Worm (Caenorhabditis elegans) whole organism, early embryonic: ENCODE results near the gene F22F1.3.

Experiments
- B0310.2 ChIP-seq: sonication (generic microtip); optimal IDR thresholded peaks from 2 replicates; lab custom pipeline; 2016; ENCODE audit warnings: mild to moderate bottlenecking, missing genetic modification characterization, missing compliant biosample characterization
- F13C5.2 ChIP-seq: sonication (generic microtip); optimal IDR thresholded peaks from 2 replicates; lab custom pipeline; 2017; ENCODE audit warnings: mild to moderate bottlenecking, missing genetic modification characterization, inconsistent platforms, missing compliant biosample characterization
- aly-1 ChIP-seq: sonication (generic microtip); optimal IDR thresholded peaks from 2 replicates; lab custom pipeline; 2016; ENCODE audit warnings: missing genetic modification characterization, missing compliant biosample characterization
- ama-1 ChIP-seq: fragments of 150-350 bp; optimal IDR thresholded peaks from 2 replicates; lab custom pipeline; 2014
- ceh-13 ChIP-seq: fragments of 200-800 bp; sonication (Bioruptor generic); optimal IDR thresholded peaks from 2 replicates; lab custom pipeline; 2018; ENCODE audit warnings: mild to moderate bottlenecking, missing genetic modification characterization, missing compliant biosample characterization
- ceh-36 ChIP-seq: sonication (generic microtip); optimal IDR thresholded peaks from 2 replicates; lab custom pipeline; 2016; ENCODE audit warnings: missing genetic modification characterization, inconsistent platforms, missing compliant biosample characterization
- ets-7 ChIP-seq: sonication (generic microtip); optimal IDR thresholded peaks from 2 replicates; lab custom pipeline; 2016; ENCODE audit warnings: missing genotype, missing genetic modification characterization, missing compliant biosample characterization
- flt-1 ChIP-seq: fragments of 200-800 bp; sonication (Bioruptor generic); IDR thresholded peaks from 2 replicates; pipeline ENCODE4 v1.3.6; 2022; ENCODE audit warnings: missing genetic modification characterization, missing compliant biosample characterization
- hmbx-1 ChIP-seq: sonication (generic microtip); optimal IDR thresholded peaks from 2 replicates; lab custom pipeline; 2016; ENCODE audit warnings: mild to moderate bottlenecking, missing genetic modification characterization, missing compliant biosample characterization
- hmg-4 ChIP-seq: fragments of 200-800 bp; sonication (Bioruptor generic); optimal IDR thresholded peaks from 2 replicates; lab custom pipeline; 2018; ENCODE audit warnings: mild to moderate bottlenecking, missing genetic modification characterization, missing compliant biosample characterization
- hnd-1 ChIP-seq: sonication (generic microtip); optimal IDR thresholded peaks from 2 replicates; lab custom pipeline; 2016; ENCODE audit warnings: missing genetic modification characterization, missing compliant biosample characterization
- pes-1 ChIP-seq: fragments of 200-800 bp; sonication (Bioruptor generic); IDR thresholded peaks from 2 replicates; pipeline ENCODE4 v1.3.6; 2022; ENCODE audit warnings: missing genetic modification reagents, missing genetic modification characterization, missing compliant biosample characterization
- scrt-1 ChIP-seq: fragments of 200-800 bp; sonication (Bioruptor generic); IDR thresholded peaks from 2 replicates; pipeline ENCODE4 v1.3.6; 2022; ENCODE audit warnings: missing genetic modification characterization, missing compliant biosample characterization
- sea-1 ChIP-seq: fragments of 200-800 bp; sonication (Bioruptor generic); conservative IDR thresholded peaks from 2 replicates; pipeline ENCODE4 v1.3.6; 2022; ENCODE audit warnings: missing genetic modification characterization, missing compliant biosample characterization
- tbx-11 ChIP-seq: fragments of 200-800 bp; sonication (Bioruptor generic); IDR thresholded peaks from 2 replicates; pipeline ENCODE4 v1.3.6; 2022; ENCODE audit warnings: missing genetic modification characterization, missing compliant biosample characterization
- tbx-37 ChIP-seq: fragments of 200-800 bp; sonication (Bioruptor generic); conservative IDR thresholded peaks from 2 replicates; pipeline ENCODE4 v1.3.6; 2022; ENCODE audit warnings: missing genetic modification reagents, missing genetic modification characterization, missing compliant biosample characterization
- tra-4 ChIP-seq: sonication (generic microtip); optimal IDR thresholded peaks from 2 replicates; lab custom pipeline; 2017; ENCODE audit warnings: missing genetic modification characterization, missing compliant biosample characterization

F22F1.3 gene

DNA sequence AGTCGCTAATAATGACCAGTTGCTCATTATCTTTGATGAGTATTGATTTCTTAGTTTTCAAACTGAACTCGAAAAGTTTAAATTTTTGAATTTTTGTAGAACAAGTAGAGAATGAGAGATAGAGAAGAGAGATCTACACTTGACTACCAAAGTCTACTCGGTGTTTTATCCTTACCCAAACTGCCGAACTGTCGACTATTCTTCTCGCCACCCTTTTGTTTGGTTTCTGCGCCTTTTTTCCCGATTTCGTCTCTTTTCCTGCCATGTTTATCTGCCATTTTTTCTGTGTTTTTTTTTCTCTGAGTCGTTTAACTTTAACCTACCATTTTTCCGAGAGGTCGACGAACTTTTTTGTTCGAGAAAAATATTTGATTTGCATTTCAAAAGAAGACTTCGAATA lies 39.7 kb downstream of the F22F1.3 start, which contains the start of gene C02B8.12:
C02B8.12 (minus strand) TSS at position 175 of the 400 bp plus-strand sequence.
- no peak for TF ChIP-seq tbx-11 (GFP tag; lab: Robert Waterston, UW)
- no peak for TF ChIP-seq scrt-1 (GFP tag; lab: Robert Waterston, UW)
- TF ChIP-seq hmbx-1 (tag; lab: Kevin White, UChicago): no peak
- no peak for TF ChIP-seq flt-1 (GFP tag; lab: Robert Waterston, UW)
- TF ChIP-seq ama-1: no peak
- TF ChIP-seq hmg-4: no peak
- TF ChIP-seq aly-1 (tag; lab: Kevin White, UChicago): no peak
- no peak for TF ChIP-seq tbx-37 (GFP tag; lab: Robert Waterston, UW)
- TF ChIP-seq hnd-1: no peak
- no peak for TF ChIP-seq tra-4 (tag; lab: Kevin White, UChicago)
- no peak for TF ChIP-seq pes-1 (GFP tag; lab: Robert Waterston, UW)
- TF ChIP-seq B0310.2 (tag; lab: Kevin White, UChicago): no peak
- no peak for TF ChIP-seq ceh-13 (GFP tag; lab: Kevin White, UChicago)
- no peak for TF ChIP-seq F13C5.2
- no peak for TF ChIP-seq ets-7 (tag; lab: Kevin White, UChicago)
- TF ChIP-seq sea-1 (GFP tag; lab: Robert Waterston, UW): no peak
- no peak for TF ChIP-seq ceh-36 (tag; lab: Kevin White, UChicago)

DNA sequence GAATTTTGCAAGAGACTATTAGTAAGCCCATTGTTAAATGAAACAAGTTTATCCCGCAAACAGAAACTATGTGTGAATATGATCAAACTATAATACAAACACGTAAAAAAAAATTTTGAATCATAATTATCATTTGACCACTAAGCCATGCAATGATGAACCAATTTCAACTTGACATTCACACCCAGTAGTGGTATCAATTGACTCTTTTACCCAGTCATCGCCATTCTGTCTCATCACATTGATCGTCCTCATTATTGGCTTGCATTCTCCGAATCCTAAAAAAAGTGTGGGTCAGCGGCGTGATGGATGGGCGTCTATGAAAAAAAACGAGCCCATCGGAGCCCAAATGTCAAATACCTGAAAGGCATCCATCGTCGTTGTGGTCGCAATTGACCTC lies 42.6 kb downstream of the F22F1.3 start:
- TF ChIP-seq F13C5.2 (no peak), ceh-36 (tag; lab: Kevin White, UChicago) (no peak), tbx-11 (GFP tag; lab: Robert Waterston, UW) (no peak), ama-1 (no peak), tbx-37 (GFP tag; lab: Robert Waterston, UW) (no peak), flt-1 (GFP tag; lab: Robert Waterston, UW) (no peak)

DNA sequence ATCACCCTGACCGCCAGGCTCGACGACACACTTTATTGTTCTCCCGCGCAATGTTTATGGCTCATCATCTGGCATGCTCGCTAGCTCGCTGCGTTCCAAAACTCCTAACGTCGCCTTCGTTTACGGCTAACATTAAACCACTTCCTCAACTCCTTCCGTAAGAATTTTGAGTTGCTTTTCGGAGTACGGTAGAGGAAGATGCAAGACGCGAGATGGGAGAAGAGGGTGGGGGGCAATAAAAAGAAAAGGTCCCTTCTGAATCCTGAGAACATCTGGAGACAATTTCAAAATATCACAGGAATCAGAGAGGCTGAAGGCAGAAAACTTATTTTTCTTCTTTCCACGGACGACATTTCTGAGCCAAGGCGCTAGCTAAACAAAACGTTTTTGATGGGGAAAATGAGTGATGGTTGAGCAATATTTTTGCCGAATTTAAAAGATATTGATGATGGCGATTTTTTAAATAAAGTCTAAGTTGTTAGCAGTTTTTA lies 45.0 kb downstream of the F22F1.3 start:
- no peak for TF ChIP-seq flt-1 (GFP tag; lab: Robert Waterston, UW)
- TF ChIP-seq pes-1 (GFP tag; lab: Robert Waterston, UW): no peak
- no peak for TF ChIP-seq F13C5.2
- TF ChIP-seq aly-1 (tag; lab: Kevin White, UChicago): no peak
- TF ChIP-seq tbx-11 (GFP tag; lab: Robert Waterston, UW): no peak
- no peak for TF ChIP-seq hmg-4
- no peak for TF ChIP-seq tbx-37 (GFP tag; lab: Robert Waterston, UW)
- no peak for TF ChIP-seq sea-1 (GFP tag; lab: Robert Waterston, UW)
- no peak for TF ChIP-seq ceh-36 (tag; lab: Kevin White, UChicago)
- no peak for TF ChIP-seq scrt-1 (GFP tag; lab: Robert Waterston, UW)
- no peak for TF ChIP-seq tra-4 (tag; lab: Kevin White, UChicago)
- no peak for TF ChIP-seq ama-1
- no peak for TF ChIP-seq ceh-13 (GFP tag; lab: Kevin White, UChicago)
- TF ChIP-seq ets-7 (tag; lab: Kevin White, UChicago): no peak
- TF ChIP-seq B0310.2 (tag; lab: Kevin White, UChicago): no peak
- TF ChIP-seq hnd-1: no peak
- TF ChIP-seq hmbx-1 (tag; lab: Kevin White, UChicago): no peak

DNA sequence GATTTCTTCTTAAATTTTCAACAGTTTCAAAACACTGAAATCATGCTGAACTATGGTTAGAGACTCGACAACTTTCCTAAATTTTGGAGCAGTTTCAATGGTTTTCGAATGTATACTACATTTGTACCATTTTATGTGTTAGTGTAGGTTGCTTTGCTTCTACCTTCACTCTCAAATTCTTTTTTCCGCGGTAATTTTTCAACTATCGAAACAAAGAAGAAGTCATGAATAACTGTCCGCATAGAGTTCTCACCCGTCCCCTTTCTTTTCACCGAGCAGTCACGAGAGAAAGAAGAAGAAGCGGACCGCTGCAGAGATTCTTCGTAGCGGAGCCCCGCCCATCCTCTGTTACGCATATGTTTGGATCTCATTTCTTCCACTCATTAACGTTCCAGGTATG lies 46.7 kb downstream of the F22F1.3 start, which contains the start of gene hlh-8:
hlh-8 (plus strand) TSS at position 301 of the 400 bp plus-strand sequence.
- TF ChIP-seq hmbx-1 (tag; lab: Kevin White, UChicago) (no peak), ceh-36 (tag; lab: Kevin White, UChicago) (no peak), sea-1 (GFP tag; lab: Robert Waterston, UW) (no peak), pes-1 (GFP tag; lab: Robert Waterston, UW) (no peak), ets-7 (tag; lab: Kevin White, UChicago) (no peak), tbx-11 (GFP tag; lab: Robert Waterston, UW) (no peak), aly-1 (tag; lab: Kevin White, UChicago) (no peak), B0310.2 (tag; lab: Kevin White, UChicago) (no peak), hnd-1 (no peak), hmg-4 (no peak), tra-4 (tag; lab: Kevin White, UChicago) (no peak), tbx-37 (GFP tag; lab: Robert Waterston, UW) (no peak), ceh-13 (GFP tag; lab: Kevin White, UChicago) (no peak), scrt-1 (GFP tag; lab: Robert Waterston, UW) (no peak), ama-1 (no peak), flt-1 (GFP tag; lab: Robert Waterston, UW) (no peak), F13C5.2 (no peak)
